Fruit fly (Drosophila melanogaster): ENCODE data around the gene CG18417.

Gene CG18417

dm6 chr3L:7361095-7361522 is 38.8 kb upstream of the CG18417 start (continued):
- TF ChIP-seq CG6791 (GFP tag; IDR thresholded peaks at IDR 0.05; ENCODE audit: partially characterized antibody), result no peak
- TF ChIP-seq CG3163 (GFP tag; optimal IDR thresholded peaks at IDR 0.05), result no peak
- TF ChIP-seq CG4328 (GFP tag; optimal IDR thresholded peaks at IDR 0.05), result no peak
- peak; percentile 91 for TF ChIP-seq crol (GFP tag; IDR thresholded peaks at IDR 0.05)
- no peak for TF ChIP-seq Lpt (GFP tag; optimal IDR thresholded peaks at IDR 0.05)
- TF ChIP-seq Camta (GFP tag; optimal IDR thresholded peaks at IDR 0.05), result no peak
- no peak for TF ChIP-seq lov (optimal IDR thresholded peaks at IDR 0.05)
- TF ChIP-seq lov (GFP tag; IDR thresholded peaks at IDR 0.05), result 0 out of 3 replicates have a peak, but pooled peaks have one; percentile 42
- TF ChIP-seq inv (GFP tag; IDR thresholded peaks at IDR 0.05; ENCODE audit: partially characterized antibody), result no peak
- no peak for TF ChIP-seq Opbp (GFP tag; IDR thresholded peaks at IDR 0.05; ENCODE audit: partially characterized antibody)
- TF ChIP-seq Spps (tag; optimal IDR thresholded peaks at IDR 0.05), result no peak
- no peak for TF ChIP-seq CG2889 (GFP tag; IDR thresholded peaks at IDR 0.05)
- no peak for TF ChIP-seq CG11560 (tag; IDR thresholded peaks at IDR 0.05)
- TF ChIP-seq HLHmδ (GFP tag; optimal IDR thresholded peaks at IDR 0.05), result peak; percentile 42
- no peak for TF ChIP-seq en (GFP tag; optimal IDR thresholded peaks at IDR 0.05)
- TF ChIP-seq CG5180 (GFP tag; optimal IDR thresholded peaks at IDR 0.05), result no peak
- no peak for TF ChIP-seq CG32767 (GFP tag; IDR thresholded peaks at IDR 0.05)
- TF ChIP-seq CG11456 (GFP tag; IDR thresholded peaks at IDR 0.05), result no peak
- no peak for TF ChIP-seq p53 (GFP tag; optimal IDR thresholded peaks at IDR 0.05)
- peak; percentile 23 for TF ChIP-seq Dad (GFP tag; optimal IDR thresholded peaks at IDR 0.05)
- no peak for TF ChIP-seq CG4404 (GFP tag; IDR thresholded peaks at IDR 0.05)
- TF ChIP-seq CG10565 (GFP tag; optimal IDR thresholded peaks at IDR 0.05), result no peak
- no peak for TF ChIP-seq CG6765 (GFP tag; optimal IDR thresholded peaks at IDR 0.05)
- TF ChIP-seq CG2199 (GFP tag; IDR thresholded peaks at IDR 0.05), result peak; percentile 83
- TF ChIP-seq rib (GFP tag; IDR thresholded peaks at IDR 0.05), result 0 out of 2 replicates have a peak, but pooled peaks have one; percentile 16
- TF ChIP-seq Meics (GFP tag; optimal IDR thresholded peaks at IDR 0.05), result peak; percentile 56
- no peak for TF ChIP-seq Usf (GFP tag; optimal IDR thresholded peaks at IDR 0.05)
- 0 out of 2 replicates have a peak, but pooled peaks have one; percentile 28 for TF ChIP-seq Xrp1 (GFP tag; IDR thresholded peaks at IDR 0.05)
- TF ChIP-seq Stat92E (GFP tag; optimal IDR thresholded peaks at IDR 0.05), result no peak
- TF ChIP-seq crp (GFP tag; optimal IDR thresholded peaks at IDR 0.05), result no peak
- TF ChIP-seq CG1024 (GFP tag; IDR thresholded peaks at IDR 0.05), result peak; percentile 46; the same call in 1 of the 2 replicates
- no peak for TF ChIP-seq al (GFP tag; IDR thresholded peaks at IDR 0.05)
- TF ChIP-seq CG3838 (GFP tag; optimal IDR thresholded peaks at IDR 0.05), result no peak
- TF ChIP-seq ase (GFP tag; IDR thresholded peaks at IDR 0.05), result no peak
- TF ChIP-seq CG10543 (GFP tag; optimal IDR thresholded peaks at IDR 0.05), result no peak
- TF ChIP-seq CG30020 (tag; optimal IDR thresholded peaks at IDR 0.05), result no peak
- TF ChIP-seq Rfx (GFP tag; IDR thresholded peaks at IDR 0.05), result 0 out of 2 replicates have a peak, but pooled peaks have one; percentile 25
- peak; percentile 51 for TF ChIP-seq CG12769 (tag; optimal IDR thresholded peaks at IDR 0.05)
- peak; percentile 62 for TF ChIP-seq Drgx (GFP tag; IDR thresholded peaks at IDR 0.05)
- TF ChIP-seq pnt (GFP tag; optimal IDR thresholded peaks at IDR 0.05), result no peak
- peak; percentile 46; the same call in 2 of the 3 replicates for TF ChIP-seq row (GFP tag; IDR thresholded peaks at IDR 0.05)
- TF ChIP-seq Ets97D (GFP tag; optimal IDR thresholded peaks at IDR 0.05), result no peak
- no peak for TF ChIP-seq CG30431 (GFP tag; optimal IDR thresholded peaks at IDR 0.05)
- TF ChIP-seq dan (GFP tag; IDR thresholded peaks at IDR 0.05), result no peak
- no peak for TF ChIP-seq CG12391 (tag; optimal IDR thresholded peaks at IDR 0.05)
- TF ChIP-seq CG17912 (GFP tag; optimal IDR thresholded peaks at IDR 0.05), result no peak
- TF ChIP-seq CG16779 (GFP tag; IDR thresholded peaks at IDR 0.05), result no peak
- peak; percentile 45 to 57 for TF ChIP-seq Trl (optimal IDR thresholded peaks at IDR 0.05)
- TF ChIP-seq Trl (GFP tag; optimal IDR thresholded peaks at IDR 0.05), result no peak
- TF ChIP-seq ara (GFP tag; IDR thresholded peaks at IDR 0.05), result peak; percentile 46
- TF ChIP-seq CG17186 (GFP tag; optimal IDR thresholded peaks at IDR 0.05), result no peak
- TF ChIP-seq Poxn (GFP tag; IDR thresholded peaks at IDR 0.05), result no peak

All from whole organism, embryonic.